Worm (Caenorhabditis elegans): ENCODE measurements around the gene F54B3.1.

The F54B3.1 gene

ce11 chrII:10242294-10242693 is 8.8 kb upstream of the F54B3.1 start, which contains the start of gene mrps-14:
TSS of gene mrps-14 (minus strand) at chrII:10242490.
- TF ChIP-seq flt-1 (GFP tag; IDR thresholded peaks at IDR 0.05) (no peak), tbx-11 (GFP tag; IDR thresholded peaks at IDR 0.05) (no peak)

- TF ChIP-seq scrt-1 (GFP tag; IDR thresholded peaks at IDR 0.05) (no peak), hmbx-1 (tag; optimal IDR thresholded peaks at IDR 0.05) (no peak), F13C5.2 (tag; optimal IDR thresholded peaks at IDR 0.05) (no peak), aly-1 (tag; optimal IDR thresholded peaks at IDR 0.05) (no peak), B0310.2 (tag; optimal IDR thresholded peaks at IDR 0.05) (no peak), hnd-1 (tag; optimal IDR thresholded peaks at IDR 0.05) (no peak), hmg-4 (GFP tag; optimal IDR thresholded peaks at IDR 0.05) (no peak), tbx-37 (GFP tag; conservative IDR thresholded peaks at IDR 0.05) (no peak), pes-1 (GFP tag; IDR thresholded peaks at IDR 0.05) (no peak), ama-1 (optimal IDR thresholded peaks at IDR 0.05) (no peak), sea-1 (GFP tag; conservative IDR thresholded peaks at IDR 0.05) (no peak)
Measured at ce11 chrII:10245612-10246011, 5.5 kb upstream of the F54B3.1 start.

ce11 chrII:10247154-10247553 is 3.9 kb upstream of the F54B3.1 start:
- no peak for TF ChIP-seq hmbx-1 (tag; optimal IDR thresholded peaks at IDR 0.05)
- TF ChIP-seq B0310.2 (tag; optimal IDR thresholded peaks at IDR 0.05), result no peak
- no peak for TF ChIP-seq hmg-4 (GFP tag; optimal IDR thresholded peaks at IDR 0.05)
- TF ChIP-seq pes-1 (GFP tag; IDR thresholded peaks at IDR 0.05), result no peak
- TF ChIP-seq aly-1 (tag; optimal IDR thresholded peaks at IDR 0.05), result no peak
- TF ChIP-seq ets-7 (tag; optimal IDR thresholded peaks at IDR 0.05), result no peak
- TF ChIP-seq tra-4 (tag; optimal IDR thresholded peaks at IDR 0.05), result no peak
- TF ChIP-seq ama-1 (optimal IDR thresholded peaks at IDR 0.05), result no peak
- no peak for TF ChIP-seq F13C5.2 (tag; optimal IDR thresholded peaks at IDR 0.05)
- TF ChIP-seq hnd-1 (tag; optimal IDR thresholded peaks at IDR 0.05), result no peak
- TF ChIP-seq ceh-36 (tag; optimal IDR thresholded peaks at IDR 0.05), result no peak

ce11 chrII:10247594-10248283 is 3.3 kb upstream of the F54B3.1 start, which contains the start of gene nrde-2:
TSS of gene nrde-2 (minus strand) at chrII:10247638.
- TF ChIP-seq tbx-37 (GFP tag; conservative IDR thresholded peaks at IDR 0.05) (peak; percentile 54; the same call in 1 of the 2 replicates), tbx-11 (GFP tag; IDR thresholded peaks at IDR 0.05) (peak; percentile 56; the same call in 1 of the 2 replicates), pes-1 (GFP tag; IDR thresholded peaks at IDR 0.05) (peak; percentile 66; the same call in 1 of the 2 replicates)

- TF ChIP-seq F13C5.2 (tag; optimal IDR thresholded peaks at IDR 0.05), result peak; percentile 53
- no peak for TF ChIP-seq B0310.2 (tag; optimal IDR thresholded peaks at IDR 0.05)
- peak; percentile 88 for TF ChIP-seq flt-1 (GFP tag; IDR thresholded peaks at IDR 0.05)
- TF ChIP-seq ama-1 (optimal IDR thresholded peaks at IDR 0.05), result no peak
- peak; percentile 81 for TF ChIP-seq sea-1 (GFP tag; conservative IDR thresholded peaks at IDR 0.05)
- no peak for TF ChIP-seq aly-1 (tag; optimal IDR thresholded peaks at IDR 0.05)
- TF ChIP-seq ets-7 (tag; optimal IDR thresholded peaks at IDR 0.05), result peak; percentile 78
- peak; percentile 87 for TF ChIP-seq scrt-1 (GFP tag; IDR thresholded peaks at IDR 0.05)
- peak; percentile 27 for TF ChIP-seq ceh-36 (tag; optimal IDR thresholded peaks at IDR 0.05)
- TF ChIP-seq hnd-1 (tag; optimal IDR thresholded peaks at IDR 0.05), result peak; percentile 41
- peak; percentile 72 for TF ChIP-seq hmg-4 (GFP tag; optimal IDR thresholded peaks at IDR 0.05)
- TF ChIP-seq ceh-13 (GFP tag; optimal IDR thresholded peaks at IDR 0.05), result peak; percentile 6
- TF ChIP-seq tbx-37 (GFP tag; conservative IDR thresholded peaks at IDR 0.05), result peak; percentile 97
- no peak for TF ChIP-seq hmbx-1 (tag; optimal IDR thresholded peaks at IDR 0.05)
- peak; percentile 88 for TF ChIP-seq tbx-11 (GFP tag; IDR thresholded peaks at IDR 0.05)
- peak; percentile 94 for TF ChIP-seq pes-1 (GFP tag; IDR thresholded peaks at IDR 0.05)
Measured at ce11 chrII:10248355-10249041, 2.6 kb upstream of the F54B3.1 start, which contains the start of gene atad-3. TSS of gene atad-3 (plus strand) at chrII:10248991.

ce11 chrII:10252048-10252447 is 982 bp downstream of the F54B3.1 start:
- TF ChIP-seq hmbx-1 (tag; optimal IDR thresholded peaks at IDR 0.05), result no peak

ce11 chrII:10261261-10261660 is 10.2 kb downstream of the F54B3.1 start:
- TF ChIP-seq ceh-13 (GFP tag; optimal IDR thresholded peaks at IDR 0.05) (no peak), hmg-4 (GFP tag; optimal IDR thresholded peaks at IDR 0.05) (no peak), ceh-36 (tag; optimal IDR thresholded peaks at IDR 0.05) (no peak), hmbx-1 (tag; optimal IDR thresholded peaks at IDR 0.05) (no peak), pes-1 (GFP tag; IDR thresholded peaks at IDR 0.05) (no peak), ets-7 (tag; optimal IDR thresholded peaks at IDR 0.05) (no peak), tbx-37 (GFP tag; conservative IDR thresholded peaks at IDR 0.05) (no peak), tra-4 (tag; optimal IDR thresholded peaks at IDR 0.05) (no peak), aly-1 (tag; optimal IDR thresholded peaks at IDR 0.05) (no peak), scrt-1 (GFP tag; IDR thresholded peaks at IDR 0.05) (no peak)

- no peak for TF ChIP-seq flt-1 (GFP tag; IDR thresholded peaks at IDR 0.05)
- no peak for TF ChIP-seq sea-1 (GFP tag; conservative IDR thresholded peaks at IDR 0.05)
- no peak for TF ChIP-seq ceh-36 (tag; optimal IDR thresholded peaks at IDR 0.05)
Measured at ce11 chrII:10270052-10270451, 19.0 kb downstream of the F54B3.1 start, which contains the start of gene F54B3.2. TSS of gene F54B3.2 (minus strand) at chrII:10270152.
